Worm (Caenorhabditis elegans) whole organism, late embryonic: Measurements from ENCODE around the gene F02E11.7.

ENCODE experiments used
- elt-2 ChIP-seq: sonication (generic microtip); optimal IDR thresholded peaks from 2 replicates; lab custom pipeline; 2016; ENCODE audit warnings: missing genetic modification reagents, missing genetic modification characterization, missing compliant biosample characterization
- sox-4 ChIP-seq: sonication (generic microtip); optimal IDR thresholded peaks from 2 replicates; lab custom pipeline; 2017; ENCODE audit warnings: mild to moderate bottlenecking, missing genetic modification characterization, inconsistent platforms, missing compliant biosample characterization

ce11 chrII:3249406-3249805, 18.1 kb upstream of the F02E11.7 start, which contains the start of gene clec-124:
- TF ChIP-seq sox-4 (tag; lab: Kevin White, UChicago) (no peak), elt-2 (tag; lab: Kevin White, UChicago) (no peak)
